Fruit fly (Drosophila melanogaster) whole organism, wandering third instar larva: ENCODE measurements around the gene Klc.

Source experiments
- Hr78 ChIP-seq: fragments of >200 bp; optimal IDR thresholded peaks from 2 replicates; lab custom pipeline; 2017; ENCODE audit warnings: missing biosample characterization, missing genetic modification characterization
- Mio ChIP-seq: sonication (Bioruptor generic); optimal IDR thresholded peaks from 2 replicates; lab custom pipeline; 2016; ENCODE audit warnings: missing biosample characterization, missing genetic modification characterization
- fru ChIP-seq: fragments of 200-800 bp; sonication (Bioruptor generic); optimal IDR thresholded peaks from 3 replicates; lab custom pipeline; 2016; ENCODE audit warnings: missing biosample characterization, mild to moderate bottlenecking, missing genetic modification characterization
- h ChIP-seq: fragments of 200-800 bp; sonication (Bioruptor generic); optimal IDR thresholded peaks from 3 replicates; lab custom pipeline; 2016; ENCODE audit warnings: missing biosample characterization, mild to moderate bottlenecking, missing genetic modification characterization
- jim ChIP-seq: fragments of 175-275, 200-325 bp; sonication (Bioruptor generic); optimal IDR thresholded peaks from 2 replicates; lab custom pipeline; 2016; ENCODE audit warnings: missing biosample characterization, mild to moderate bottlenecking, missing genetic modification characterization
- pan ChIP-seq: fragments of >200 bp; optimal IDR thresholded peaks from 2 replicates; lab custom pipeline; 2017
- psq ChIP-seq: fragments of 200-800 bp; sonication (Bioruptor generic); optimal IDR thresholded peaks from 3 replicates; lab custom pipeline; 2017; ENCODE audit warnings: missing biosample characterization, mild to moderate bottlenecking, missing genetic modification characterization, moderate library complexity

dm6 chr3L:12714588-12715196, 35.2 kb downstream of the Klc start:
- TF ChIP-seq psq (GFP tag; lab: Kevin White, UChicago) (no peak), pan (lab: Kevin White, UChicago) (no peak), Hr78 (GFP tag; lab: Kevin White, UChicago) (no peak), fru (no peak), jim (GFP tag; lab: Kevin White, UChicago) (no peak), h (GFP tag; lab: Kevin White, UChicago) (no peak), Mio (no peak)
